Worm (Caenorhabditis elegans): ENCODE results near the gene T04C12.8.

Gene T04C12.8

DNA sequence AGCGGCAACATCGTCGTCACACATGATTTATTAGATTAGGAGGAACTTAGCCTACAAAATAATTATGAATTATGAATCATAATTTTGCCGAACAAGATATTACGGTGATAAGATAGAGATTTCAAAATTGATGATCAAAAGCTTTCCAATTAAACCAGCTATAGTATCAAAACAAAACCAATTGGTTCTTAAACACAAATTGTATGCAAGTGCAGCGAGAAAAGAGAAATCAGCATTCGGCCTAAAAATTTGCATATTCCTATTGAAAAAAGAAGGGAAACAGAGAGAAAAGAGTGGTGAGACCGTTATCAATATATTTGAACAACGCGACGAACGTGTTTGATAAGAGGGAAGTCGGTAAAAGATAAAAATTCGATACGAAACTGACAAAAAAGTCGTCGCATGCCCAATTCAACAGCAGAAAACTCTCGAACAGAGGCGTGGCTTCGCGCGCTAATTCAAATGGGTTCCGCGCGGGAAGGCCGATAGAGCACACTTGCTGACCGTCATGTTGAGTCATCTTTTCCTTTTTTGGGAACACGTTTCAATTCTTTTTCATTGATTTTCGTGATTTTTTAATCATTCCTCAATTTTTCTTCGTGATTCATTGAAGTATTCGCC, 9.1 kb upstream of the T04C12.8 start, which contains the start of gene act-2 (continued):
- TF ChIP-seq nhr-25 (tag; optimal IDR thresholded peaks at IDR 0.05) (peak; percentile 84), nhr-10 (tag; optimal IDR thresholded peaks at IDR 0.05) (no peak), mdl-1 (tag; optimal IDR thresholded peaks at IDR 0.05) (no peak)

DNA sequence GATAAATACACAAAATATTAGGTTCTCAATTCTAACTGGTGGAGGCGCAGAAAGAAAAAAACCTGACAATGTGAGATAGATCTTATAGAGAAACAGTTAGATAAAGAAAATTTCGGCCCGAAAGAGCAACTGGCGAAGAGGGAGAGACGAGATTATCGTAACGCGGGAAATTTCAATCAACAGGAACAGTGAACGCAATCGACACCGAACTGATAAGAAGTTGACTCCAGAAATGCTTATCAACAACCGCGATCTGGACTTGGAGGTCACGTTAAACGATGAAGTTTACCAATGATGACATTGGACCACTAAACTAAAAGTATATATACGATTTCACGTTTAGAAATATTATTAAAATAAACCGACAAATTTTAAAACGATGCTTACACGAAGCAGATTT, 7.2 kb upstream of the T04C12.8 start:
- TF ChIP-seq C34F6.9 (tag; optimal IDR thresholded peaks at IDR 0.05) (peak; percentile 14), crh-2 (tag; optimal IDR thresholded peaks at IDR 0.05) (peak; percentile 31), lin-13 (GFP tag; optimal IDR thresholded peaks at IDR 0.05) (peak; percentile 32), nhr-6 (tag; optimal IDR thresholded peaks at IDR 0.05) (no peak), egl-27 (tag; optimal IDR thresholded peaks at IDR 0.05) (no peak), lin-39 (tag; optimal IDR thresholded peaks at IDR 0.05) (no peak), ztf-4 (tag; optimal IDR thresholded peaks at IDR 0.05) (peak; percentile 77), lsy-2 (tag; optimal IDR thresholded peaks at IDR 0.05) (peak in 1 of 2 experiments; percentile 40), elt-3 (tag; optimal IDR thresholded peaks at IDR 0.05) (no peak), fos-1 (tag; optimal IDR thresholded peaks at IDR 0.05) (peak; percentile 46), ama-1 (optimal IDR thresholded peaks at IDR 0.05) (peak; percentile 79), nhr-10 (tag; optimal IDR thresholded peaks at IDR 0.05) (no peak), nhr-129 (tag; optimal IDR thresholded peaks at IDR 0.05) (peak; percentile 43), sma-9 (GFP tag; optimal IDR thresholded peaks at IDR 0.05) (peak; percentile 25), sma-9 (tag; optimal IDR thresholded peaks at IDR 0.05) (no peak), unc-62 (GFP tag; optimal IDR thresholded peaks at IDR 0.05) (peak; percentile 38)

DNA sequence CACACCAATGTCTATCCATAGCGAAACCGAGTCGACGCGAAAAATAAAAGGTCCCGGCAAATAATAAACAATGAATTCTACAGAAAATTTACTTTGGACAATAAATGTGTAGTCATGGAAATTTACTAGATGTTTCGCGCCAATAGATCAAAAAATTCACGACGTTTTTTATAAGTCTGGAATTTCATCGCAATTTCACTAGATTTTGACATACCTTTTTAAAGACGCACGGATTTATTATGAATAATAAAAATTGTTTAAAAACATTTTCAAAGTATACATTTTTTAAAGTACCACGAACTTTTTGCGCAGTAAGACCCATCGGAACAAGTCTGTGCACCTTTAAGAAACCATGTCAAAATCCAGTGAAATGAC, 6.9 kb upstream of the T04C12.8 start:
- TF ChIP-seq F13H6.1 (tag; optimal IDR thresholded peaks at IDR 0.05): no peak
- TF ChIP-seq lin-13 (GFP tag; optimal IDR thresholded peaks at IDR 0.05): no peak
- no peak for TF ChIP-seq ztf-11 (tag; optimal IDR thresholded peaks at IDR 0.05)
- no peak for TF ChIP-seq ztf-1 (GFP tag; conservative IDR thresholded peaks at IDR 0.05)
- peak; percentile 15 for TF ChIP-seq sma-3 (GFP tag; optimal IDR thresholded peaks at IDR 0.05)
- peak; percentile 41 for TF ChIP-seq sem-4 (tag; optimal IDR thresholded peaks at IDR 0.05)

DNA sequence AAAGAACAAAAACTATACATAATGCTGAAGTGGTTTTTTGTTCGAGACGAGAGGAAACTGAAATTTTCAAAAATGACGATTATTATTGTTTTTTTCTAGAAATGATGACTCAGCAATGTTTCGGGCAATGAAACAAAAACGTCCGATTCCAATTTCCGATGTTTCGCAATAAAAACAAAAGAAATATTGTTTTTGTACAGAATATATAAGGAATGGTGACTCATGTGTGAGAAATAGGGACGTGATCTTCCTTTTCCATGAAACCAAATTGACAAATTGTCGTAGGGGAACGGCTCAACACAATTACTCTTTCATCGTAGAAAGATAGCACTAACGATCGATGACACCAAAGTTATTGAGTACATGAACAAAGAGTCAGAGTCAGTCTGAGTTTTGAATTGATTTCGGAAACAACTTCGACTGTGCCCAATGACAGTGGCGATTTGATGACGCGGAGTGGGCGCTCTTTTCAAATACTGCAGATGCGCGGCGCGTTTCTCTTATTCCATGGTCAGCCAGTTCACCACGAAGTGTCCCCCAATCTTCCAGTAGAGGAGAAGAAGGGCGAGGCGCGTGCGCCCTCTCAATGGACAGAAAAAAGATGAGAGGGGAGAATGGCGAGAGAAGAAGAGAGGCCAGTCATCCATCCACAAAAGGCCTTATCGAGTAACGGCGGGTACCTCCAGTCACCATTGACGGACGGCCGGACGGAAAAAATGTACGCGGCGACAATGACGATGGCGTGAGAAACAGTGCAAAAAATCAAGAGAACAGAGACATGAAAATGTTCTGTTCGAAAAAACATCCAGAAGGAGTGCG, 6.3 kb upstream of the T04C12.8 start:
- TF ChIP-seq nhr-129 (tag; optimal IDR thresholded peaks at IDR 0.05) (peak; percentile 31), unc-55 (GFP tag; optimal IDR thresholded peaks at IDR 0.05) (peak; percentile 12), alr-1 (tag; optimal IDR thresholded peaks at IDR 0.05) (no peak), nhr-23 (tag; optimal IDR thresholded peaks at IDR 0.05) (no peak), ztf-11 (tag; optimal IDR thresholded peaks at IDR 0.05) (no peak), ceh-16 (tag; optimal IDR thresholded peaks at IDR 0.05) (no peak), nhr-11 (tag; optimal IDR thresholded peaks at IDR 0.05) (no peak), lin-11 (tag; optimal IDR thresholded peaks at IDR 0.05) (no peak), ceh-82 (tag; optimal IDR thresholded peaks at IDR 0.05) (no peak), peb-1 (tag; optimal IDR thresholded peaks at IDR 0.05) (no peak), sma-3 (GFP tag; optimal IDR thresholded peaks at IDR 0.05) (no peak), skn-1 (tag; optimal IDR thresholded peaks at IDR 0.05) (no peak), mbf-1 (tag; optimal IDR thresholded peaks at IDR 0.05) (no peak), blmp-1 (tag; optimal IDR thresholded peaks at IDR 0.05; ENCODE audit: insufficient read depth) (no peak), mdl-1 (tag; optimal IDR thresholded peaks at IDR 0.05) (peak; percentile 41 to 51), aly-2 (tag; optimal IDR thresholded peaks at IDR 0.05) (no peak), nhr-6 (tag; optimal IDR thresholded peaks at IDR 0.05) (no peak), ama-1 (optimal IDR thresholded peaks at IDR 0.05) (no peak), elt-1 (tag; optimal IDR thresholded peaks at IDR 0.05) (no peak), nhr-21 (tag; optimal IDR thresholded peaks at IDR 0.05) (peak; percentile 4), nhr-237 (tag; optimal IDR thresholded peaks at IDR 0.05) (no peak), mab-5 (tag; optimal IDR thresholded peaks at IDR 0.05) (no peak), nhr-77 (tag; optimal IDR thresholded peaks at IDR 0.05) (no peak), fos-1 (tag; optimal IDR thresholded peaks at IDR 0.05) (peak; percentile 41), crh-2 (tag; optimal IDR thresholded peaks at IDR 0.05) (no peak), egl-27 (tag; optimal IDR thresholded peaks at IDR 0.05) (no peak), F13H6.1 (tag; optimal IDR thresholded peaks at IDR 0.05) (peak; percentile 10), lin-39 (tag; optimal IDR thresholded peaks at IDR 0.05) (no peak), gmeb-1 (tag; optimal IDR thresholded peaks at IDR 0.05) (no peak), R02D3.7 (tag; optimal IDR thresholded peaks at IDR 0.05) (no peak), nhr-10 (tag; optimal IDR thresholded peaks at IDR 0.05) (no peak), C34F6.9 (tag; optimal IDR thresholded peaks at IDR 0.05) (no peak), unc-62 (GFP tag; optimal IDR thresholded peaks at IDR 0.05) (no peak), snpc-4 (tag; optimal IDR thresholded peaks at IDR 0.05) (no peak), ztf-4 (tag; optimal IDR thresholded peaks at IDR 0.05) (no peak), nhr-12 (tag; optimal IDR thresholded peaks at IDR 0.05) (no peak), lsy-2 (tag; optimal IDR thresholded peaks at IDR 0.05) (no peak), dmd-4 (tag; optimal IDR thresholded peaks at IDR 0.05) (no peak)

All from whole organism, L2 larva.